Worm (Caenorhabditis elegans) whole organism, late embryonic: ENCODE measurements around the gene asp-4.

Experiments
- C08G9.2 ChIP-seq: sonication (generic microtip); optimal IDR thresholded peaks from 2 replicates; lab custom pipeline; 2016; ENCODE audit warnings: mild to moderate bottlenecking, missing genetic modification characterization, moderate library complexity, missing compliant biosample characterization
- F13H6.1 ChIP-seq: sonication (generic microtip); optimal IDR thresholded peaks from 2 replicates; lab custom pipeline; 2016; ENCODE audit warnings: missing genetic modification characterization, missing compliant biosample characterization
- K02D7.2 ChIP-seq: sonication (generic microtip); optimal IDR thresholded peaks from 2 replicates; lab custom pipeline; 2017; ENCODE audit warnings: mild to moderate bottlenecking, missing genetic modification characterization, missing compliant biosample characterization
- T23F11.4 ChIP-seq: fragments of 200-800 bp; sonication (Bioruptor generic); optimal IDR thresholded peaks from 2 replicates; lab custom pipeline; 2018; ENCODE audit warnings: mild to moderate bottlenecking, missing genetic modification characterization, missing compliant biosample characterization
- ceh-19 ChIP-seq: fragments of 200-800 bp; sonication (Bioruptor generic); optimal IDR thresholded peaks from 2 replicates; lab custom pipeline; 2018; ENCODE audit warnings: mild to moderate bottlenecking, missing genetic modification characterization, missing compliant biosample characterization
- ceh-22 ChIP-seq: sonication (generic microtip); optimal IDR thresholded peaks from 2 replicates; lab custom pipeline; 2017; ENCODE audit warnings: missing biosample characterization, missing genetic modification characterization
- ceh-45 ChIP-seq: fragments of 200-800 bp; sonication (Bioruptor generic); IDR thresholded peaks from 2 replicates; pipeline ENCODE4 v1.3.6; 2022; ENCODE audit warnings: missing genetic modification reagents, missing genetic modification characterization, missing compliant biosample characterization
- elt-2 ChIP-seq: sonication (generic microtip); optimal IDR thresholded peaks from 2 replicates; lab custom pipeline; 2016; ENCODE audit warnings: missing genetic modification reagents, missing genetic modification characterization, missing compliant biosample characterization
- hlh-15 ChIP-seq: sonication (generic microtip); optimal IDR thresholded peaks from 2 replicates; lab custom pipeline; 2016; ENCODE audit warnings: missing genetic modification characterization, missing compliant biosample characterization
- ref-2 ChIP-seq: sonication (generic microtip); optimal IDR thresholded peaks from 2 replicates; lab custom pipeline; 2016; ENCODE audit warnings: missing genetic modification characterization, missing compliant biosample characterization
- unc-55 ChIP-seq: sonication (generic microtip); optimal IDR thresholded peaks from 2 replicates; lab custom pipeline; 2017; ENCODE audit warnings: missing biosample characterization, missing genetic modification reagents, missing genetic modification characterization

DNA sequence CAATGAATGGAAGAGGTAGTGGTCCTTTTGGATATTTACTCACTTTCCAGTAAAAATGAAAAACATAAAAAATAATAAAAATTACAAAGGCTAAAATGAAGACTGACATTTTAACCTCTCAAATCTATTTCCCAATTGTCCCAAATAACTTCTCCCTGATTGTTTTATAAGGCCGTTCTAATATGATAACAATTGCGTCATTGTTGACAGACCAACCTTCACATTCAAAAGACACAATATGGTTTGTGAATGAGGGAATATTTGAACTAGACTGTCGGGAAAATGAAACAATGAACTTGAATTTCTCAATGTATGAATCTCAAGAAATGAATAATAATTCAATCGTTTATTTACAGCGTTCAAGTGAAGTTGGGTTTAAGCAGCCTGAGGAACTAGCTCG is 46.0 kb upstream of the asp-4 start, which contains the start of gene cyp-14A1:
- no peak for TF ChIP-seq ref-2 (tag; lab: Kevin White, UChicago)
- TF ChIP-seq T23F11.4 (GFP tag; lab: Kevin White, UChicago), result no peak
- no peak for TF ChIP-seq ceh-19 (GFP tag; lab: Kevin White, UChicago)
- TF ChIP-seq K02D7.2, result no peak
- TF ChIP-seq F13H6.1, result no peak
- TF ChIP-seq ceh-22, result no peak
- no peak for TF ChIP-seq elt-2 (tag; lab: Kevin White, UChicago)
- TF ChIP-seq C08G9.2 (tag; lab: Kevin White, UChicago), result no peak
- no peak for TF ChIP-seq unc-55 (GFP tag; lab: Kevin White, UChicago)
- TF ChIP-seq ceh-45 (GFP tag; lab: Robert Waterston, UW), result no peak
- TF ChIP-seq hlh-15 (tag; lab: Kevin White, UChicago), result no peak
